Worm (Caenorhabditis elegans) whole organism, L4/young adult: Measurements from ENCODE around the gene gcy-18.
"Not testable (repeated sequence)": the region's sequence is repeated elsewhere in the genome, so short reads cannot be mapped to it uniquely, and the experiment has no call there.

Experiments
- W03F9.2 ChIP-seq: fragments of 150-350 bp; optimal IDR thresholded peaks from 2 replicates; lab custom pipeline; 2014; ENCODE audit warnings: missing biosample characterization, missing genetic modification characterization
- dao-5 ChIP-seq: sonication (generic microtip); optimal IDR thresholded peaks from 2 replicates; lab custom pipeline; 2016; ENCODE audit warnings: missing genotype, missing genetic modification characterization, moderate library complexity, missing compliant biosample characterization
- him-1 ChIP-seq: sonication (generic microtip); optimal IDR thresholded peaks from 2 replicates; lab custom pipeline; 2016; ENCODE audit warnings: missing genotype, missing genetic modification reagents, missing genetic modification characterization, missing compliant biosample characterization

Gene gcy-18

DNA sequence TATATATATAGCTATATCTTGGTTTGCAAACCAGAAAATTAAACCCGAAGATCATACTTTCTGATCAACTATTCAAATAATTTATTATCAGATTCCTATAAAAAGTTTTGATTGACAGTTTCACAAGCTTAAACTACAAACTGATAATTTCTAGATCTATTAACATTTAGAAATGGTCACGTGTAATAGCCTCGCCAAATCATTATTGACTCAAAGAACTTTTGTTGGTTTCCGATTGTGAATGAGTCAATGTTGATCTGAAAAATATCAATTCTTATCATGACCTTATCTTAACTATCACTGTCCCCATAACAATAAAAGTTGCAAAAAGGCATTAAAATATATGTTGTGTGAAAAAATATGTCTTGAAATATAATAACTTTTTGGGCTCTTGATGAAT lies 17.8 kb upstream of the gcy-18 start:
- TF ChIP-seq him-1 (tag; lab: Kevin White, UChicago): no peak
- no peak for TF ChIP-seq W03F9.2 (tag; lab: Kevin White, UChicago)
- TF ChIP-seq dao-5 (tag; lab: Kevin White, UChicago): no peak

DNA sequence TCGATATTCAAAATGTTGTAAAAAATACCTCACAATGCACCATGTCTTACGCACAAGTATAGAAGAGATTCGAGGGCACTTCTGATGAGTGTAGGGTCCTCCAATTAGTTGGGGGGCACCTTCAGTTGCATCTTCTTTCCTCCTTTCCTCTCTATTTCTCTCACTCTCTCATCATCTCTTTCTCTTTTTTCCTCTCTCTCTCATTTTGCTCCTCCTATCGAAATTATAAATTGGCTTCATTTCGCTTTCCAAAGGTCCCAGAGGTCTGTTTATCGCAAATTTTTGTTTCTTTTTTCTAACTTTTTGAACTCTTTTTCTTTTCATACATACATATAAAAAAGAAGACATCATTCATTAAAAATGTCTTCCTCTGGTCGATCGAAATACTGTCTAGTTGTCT lies 17.0 kb upstream of the gcy-18 start:
- no peak for TF ChIP-seq W03F9.2 (tag; lab: Kevin White, UChicago)
- no peak for TF ChIP-seq dao-5 (tag; lab: Kevin White, UChicago)
- TF ChIP-seq him-1 (tag; lab: Kevin White, UChicago): no peak

DNA sequence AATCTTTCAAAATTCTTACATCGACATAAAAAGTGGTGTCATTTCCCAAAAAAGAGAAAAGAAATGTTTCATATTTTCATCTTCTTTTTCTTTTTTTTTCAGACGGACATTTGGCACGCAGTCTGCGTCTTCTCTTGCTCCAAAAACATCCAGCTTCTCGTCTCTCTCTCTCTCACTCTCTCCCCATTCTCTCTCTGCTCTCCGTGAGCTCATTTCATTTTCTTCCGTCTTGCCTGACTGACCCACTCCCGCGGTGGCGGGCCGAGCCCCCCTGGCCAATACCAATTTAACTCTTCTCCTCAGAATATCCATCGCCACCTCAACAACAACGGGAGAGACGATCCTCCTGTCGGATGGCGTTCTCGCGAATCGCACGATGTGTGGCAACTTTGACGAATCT lies 14.3 kb upstream of the gcy-18 start, which contains the start of gene txt-19:
TSS of gene txt-19 (plus strand) at position 304 of the 400 bp plus-strand sequence.
- TF ChIP-seq W03F9.2 (tag; lab: Kevin White, UChicago) (no peak), dao-5 (tag; lab: Kevin White, UChicago) (no peak), him-1 (tag; lab: Kevin White, UChicago) (no peak)

- no peak for TF ChIP-seq dao-5 (tag; lab: Kevin White, UChicago)
- no peak for TF ChIP-seq him-1 (tag; lab: Kevin White, UChicago)
- no peak for TF ChIP-seq W03F9.2 (tag; lab: Kevin White, UChicago)
Observed at ce11 chrIV:12849030-12849560, 10.8 kb upstream of the gcy-18 start, which contains the start of gene srf-3. TSS of gene srf-3 (plus strand) at chrIV:12849510.

DNA sequence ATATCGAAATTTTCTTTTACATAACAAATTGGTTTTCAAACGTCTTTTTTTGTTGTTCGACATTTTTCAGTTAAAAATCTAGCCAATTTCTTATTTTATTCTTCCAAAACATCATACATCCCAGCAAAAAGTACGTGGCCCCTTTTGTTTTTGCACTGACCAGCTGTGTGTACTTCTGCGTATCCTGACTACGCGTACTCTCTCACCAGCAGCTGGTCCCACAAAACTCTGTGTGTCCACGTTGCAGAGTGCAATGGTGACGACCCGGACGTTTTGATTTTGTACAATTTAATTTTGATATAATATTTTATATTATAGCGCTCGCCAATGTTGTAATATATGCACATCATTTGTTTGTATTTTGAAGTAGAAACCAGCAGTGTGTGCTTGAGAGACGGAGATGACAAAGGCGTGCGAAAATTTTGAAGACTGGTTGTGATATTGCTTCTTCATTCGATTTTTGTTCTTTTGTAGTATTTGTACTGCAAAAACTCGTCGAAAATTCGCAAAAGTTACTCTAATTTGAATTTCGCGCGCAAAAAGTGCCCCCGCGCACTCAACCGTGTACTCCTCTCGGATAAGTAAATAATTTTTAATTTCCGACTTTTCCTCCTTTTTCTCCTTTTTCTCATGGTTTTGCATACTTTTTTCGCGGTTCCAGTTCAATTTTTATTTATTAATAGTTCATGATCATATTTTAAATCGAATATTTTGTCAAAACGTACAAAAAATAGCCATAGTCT lies 5.4 kb upstream of the gcy-18 start:
- TF ChIP-seq dao-5 (tag; lab: Kevin White, UChicago): no peak
- TF ChIP-seq him-1 (tag; lab: Kevin White, UChicago): no peak
- no peak for TF ChIP-seq W03F9.2 (tag; lab: Kevin White, UChicago)

DNA sequence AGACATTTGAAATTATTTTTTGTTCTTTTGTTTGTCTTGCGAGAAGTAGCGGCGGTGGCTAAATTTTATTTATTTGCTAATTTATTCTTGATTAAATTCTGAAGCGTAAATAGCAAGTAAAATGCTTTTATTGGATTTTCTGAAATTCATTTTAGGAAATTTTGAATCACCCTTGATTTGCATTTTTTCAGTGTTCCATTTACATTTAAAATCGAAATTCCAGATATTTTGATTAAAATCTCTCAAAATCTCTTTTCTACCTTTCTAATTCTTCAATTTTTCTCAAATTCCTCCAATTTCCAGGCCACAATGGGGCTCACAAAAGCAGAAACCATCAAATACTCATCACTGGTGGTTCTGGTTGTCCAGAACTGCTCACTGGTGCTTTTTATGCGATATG lies 4.6 kb upstream of the gcy-18 start, which contains the start of gene nstp-5:
TSS of gene nstp-5 (plus strand) at position 301 of the 400 bp plus-strand sequence.
- TF ChIP-seq him-1 (tag; lab: Kevin White, UChicago): no peak
- no peak for TF ChIP-seq dao-5 (tag; lab: Kevin White, UChicago)
- no peak for TF ChIP-seq W03F9.2 (tag; lab: Kevin White, UChicago)

DNA sequence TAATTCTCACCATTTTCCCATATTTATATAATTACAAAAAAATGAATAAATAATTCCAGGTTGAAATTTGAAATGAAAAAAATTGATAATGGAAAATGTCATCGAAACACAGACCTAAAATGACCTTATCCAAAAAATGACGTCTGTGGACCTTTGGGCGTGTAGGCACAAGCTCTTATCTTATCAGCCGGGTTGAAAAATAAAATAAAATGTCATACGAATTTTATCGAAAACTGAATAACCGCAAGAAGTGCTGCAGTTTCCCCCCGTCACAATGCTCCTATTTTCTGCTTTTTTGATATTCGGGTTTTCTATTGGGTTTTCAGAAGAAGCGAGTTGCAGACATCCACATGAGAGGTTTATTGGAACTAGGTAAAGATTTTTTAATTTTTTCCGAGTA lies 6.0 kb downstream of the gcy-18 start, which contains the start of gene clec-186:
TSS of gene clec-186 (plus strand) at position 226 of the 400 bp plus-strand sequence.
- TF ChIP-seq him-1 (tag; lab: Kevin White, UChicago): no peak
- no peak for TF ChIP-seq dao-5 (tag; lab: Kevin White, UChicago)
- TF ChIP-seq W03F9.2 (tag; lab: Kevin White, UChicago): no peak

DNA sequence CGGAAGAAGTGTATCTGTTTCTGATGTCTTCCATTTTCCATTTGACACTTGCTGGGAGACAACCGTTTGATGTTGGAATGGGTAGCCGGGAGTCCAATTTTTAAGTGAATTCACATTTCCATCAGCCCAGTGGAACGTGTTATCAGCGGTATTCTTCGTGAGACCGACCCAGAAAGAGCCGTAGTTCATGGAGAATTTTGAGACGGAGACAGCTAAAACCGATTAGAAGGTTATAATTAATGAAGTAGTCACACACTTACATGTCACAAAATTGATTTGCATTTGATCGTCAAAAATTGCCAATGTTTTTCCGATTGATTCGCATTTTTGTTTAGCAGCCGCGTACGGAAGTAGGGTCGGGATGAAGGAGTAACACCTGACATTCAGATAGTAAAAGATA lies 9.5 kb downstream of the gcy-18 start:
- TF ChIP-seq him-1 (tag; lab: Kevin White, UChicago) (no peak), W03F9.2 (tag; lab: Kevin White, UChicago) (no peak), dao-5 (tag; lab: Kevin White, UChicago) (no peak)

DNA sequence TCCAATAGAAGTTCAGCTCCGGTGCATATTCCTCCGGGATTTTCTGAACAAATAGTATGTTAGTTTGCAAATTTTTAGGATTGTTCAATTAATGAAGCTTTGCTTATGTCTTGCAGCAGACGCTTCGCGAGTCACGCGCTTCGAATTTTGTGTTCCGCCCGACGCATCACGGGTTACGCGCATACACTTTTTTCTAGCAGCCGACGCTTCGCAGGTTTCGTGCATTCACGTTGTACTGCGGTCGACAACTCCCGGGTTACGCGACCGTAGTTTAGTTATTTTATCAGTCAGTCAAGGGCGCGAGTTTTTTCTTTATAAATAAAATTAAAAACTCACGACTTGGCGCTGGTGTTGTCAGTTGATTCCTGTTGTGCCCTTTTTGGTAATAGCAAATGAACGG lies 9.9 kb downstream of the gcy-18 start:
- no peak for TF ChIP-seq W03F9.2 (tag; lab: Kevin White, UChicago)
- TF ChIP-seq dao-5 (tag; lab: Kevin White, UChicago): no peak
- no peak for TF ChIP-seq him-1 (tag; lab: Kevin White, UChicago)

DNA sequence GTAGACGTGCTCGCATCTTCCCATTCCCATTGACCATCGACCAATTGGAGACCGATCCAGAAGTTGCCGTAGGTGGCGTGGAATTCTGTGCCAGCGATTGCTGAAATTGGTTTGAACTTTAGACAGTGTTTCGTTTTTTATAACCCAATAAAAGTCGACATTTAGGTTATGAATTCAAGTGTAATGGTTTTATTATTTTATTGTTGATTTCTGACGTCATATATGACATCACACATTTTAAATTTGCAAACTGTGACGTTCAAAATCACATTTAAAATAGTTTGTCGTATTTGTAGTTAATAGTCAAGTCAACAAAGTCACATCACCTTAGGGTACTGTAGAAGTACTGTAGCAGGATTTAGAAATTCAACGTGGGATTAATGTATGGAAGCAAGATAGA lies 10.4 kb downstream of the gcy-18 start:
- TF ChIP-seq dao-5 (tag; lab: Kevin White, UChicago): no peak
- TF ChIP-seq W03F9.2 (tag; lab: Kevin White, UChicago): no peak
- TF ChIP-seq him-1 (tag; lab: Kevin White, UChicago): no peak

DNA sequence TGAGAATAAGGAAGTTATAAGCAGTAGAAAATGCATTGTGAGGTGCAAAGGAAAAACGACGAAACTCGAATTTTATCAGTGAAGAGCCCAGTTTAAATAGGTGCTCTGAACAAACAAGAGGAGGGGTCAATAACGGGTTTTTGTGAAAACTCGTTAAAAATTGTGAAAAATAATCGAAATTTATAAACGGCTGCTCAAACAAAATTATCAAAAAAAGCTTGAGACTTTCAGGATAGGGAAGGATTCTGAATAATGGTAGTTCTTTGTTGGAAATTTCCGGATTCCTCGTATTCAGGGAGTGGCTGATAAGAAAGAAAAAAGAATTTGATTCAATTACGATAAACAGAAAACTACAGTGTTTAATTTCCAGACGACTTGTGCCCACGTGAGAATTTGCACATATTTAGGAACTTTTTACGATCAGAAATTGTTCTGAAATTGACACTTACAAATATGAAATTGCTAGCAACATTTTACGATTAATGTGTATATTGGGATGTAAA lies 11.6 kb downstream of the gcy-18 start, which contains the start of gene clec-187:
TSS of gene clec-187 (minus strand) at position 51 of the 503 bp plus-strand sequence.
- TF ChIP-seq dao-5 (tag; lab: Kevin White, UChicago) (no peak), him-1 (tag; lab: Kevin White, UChicago) (no peak), W03F9.2 (tag; lab: Kevin White, UChicago) (no peak)

- TF ChIP-seq dao-5, him-1, W03F9.2 (tag; lab: Kevin White, UChicago): not testable (repeated sequence)
Observed at ce11 chrIV:12875260-12875659, 15.4 kb downstream of the gcy-18 start, which contains the start of gene ZK896.1. TSS of gene ZK896.1 (minus strand) at chrIV:12875360.

ce11 chrIV:12876558-12876957 lies 16.7 kb downstream of the gcy-18 start:
- TF ChIP-seq him-1 (tag; lab: Kevin White, UChicago) (no peak), dao-5 (tag; lab: Kevin White, UChicago) (no peak), W03F9.2 (tag; lab: Kevin White, UChicago) (no peak)
